Fruit fly (Drosophila melanogaster) whole organism, pupa: ENCODE data around the gene CG18814.

Source experiments
- CG10348 ChIP-seq: fragments of 200-800 bp; sonication (Bioruptor generic); IDR thresholded peaks from 2 replicates; pipeline ENCODE4 v1.3.6; 2022; ENCODE audit warnings: missing biosample characterization, missing genetic modification characterization
- CG12605 ChIP-seq: fragments of 200-800 bp; sonication (Bioruptor generic); IDR thresholded peaks from 2 replicates; pipeline ENCODE4 v1.3.6; 2022; ENCODE audit warnings: missing biosample characterization, missing genetic modification characterization
- CG13204 ChIP-seq: fragments of 200-800 bp; sonication (Bioruptor generic); optimal IDR thresholded peaks from 2 replicates; lab custom pipeline; 2018; ENCODE audit warnings: missing biosample characterization, mild to moderate bottlenecking, missing genetic modification characterization, moderate library complexity
- CG14655 ChIP-seq: fragments of 200-800 bp; sonication (Bioruptor generic); optimal IDR thresholded peaks from 3 replicates; lab custom pipeline; 2017; ENCODE audit warnings: mild to moderate bottlenecking, missing biosample characterization, missing genetic modification reagents, missing genetic modification characterization
- CG17806 ChIP-seq: fragments of 200-800 bp; sonication (Bioruptor generic); optimal IDR thresholded peaks from 2 replicates; lab custom pipeline; 2018; ENCODE audit warnings: missing biosample characterization, mild to moderate bottlenecking, missing genetic modification characterization, moderate library complexity
- CG32121 ChIP-seq: fragments of 200-800 bp; sonication (Bioruptor generic); IDR thresholded peaks from 2 replicates; pipeline ENCODE4 v1.3.6; 2022; ENCODE audit warnings: missing biosample characterization, missing genetic modification characterization
- CG34367 ChIP-seq: fragments of 200-800 bp; sonication (Bioruptor generic); optimal IDR thresholded peaks from 2 replicates; lab custom pipeline; 2018; ENCODE audit warnings: missing biosample characterization, mild to moderate bottlenecking, missing genetic modification characterization
- CG8159 ChIP-seq: fragments of 200-800 bp; sonication (Bioruptor generic); optimal IDR thresholded peaks from 3 replicates; lab custom pipeline; 2018; ENCODE audit warnings: missing biosample characterization, mild to moderate bottlenecking, missing genetic modification characterization, moderate library complexity
- CG9948 ChIP-seq: fragments of 200-800 bp; sonication (Bioruptor generic); optimal IDR thresholded peaks from 2 replicates; lab custom pipeline; 2018; ENCODE audit warnings: missing biosample characterization, mild to moderate bottlenecking, missing genetic modification characterization, moderate library complexity
- D1 ChIP-seq: fragments of 200-800 bp; sonication (Bioruptor generic); optimal IDR thresholded peaks from 2 replicates; lab custom pipeline; 2018; ENCODE audit warnings: missing biosample characterization, mild to moderate bottlenecking, missing genetic modification characterization, moderate library complexity
- EcR ChIP-seq: fragments of 200-800 bp; sonication (Bioruptor generic); optimal IDR thresholded peaks from 3 replicates; lab custom pipeline; 2019; ENCODE audit warnings: missing biosample characterization, missing genetic modification characterization, mild to moderate bottlenecking, moderate library complexity, missing genetic modification reagents
- Pif1A ChIP-seq: fragments of 200-800 bp; sonication (Bioruptor generic); optimal IDR thresholded peaks from 3 replicates; lab custom pipeline; 2016; ENCODE audit warnings: missing biosample characterization, missing genetic modification characterization
- gl ChIP-seq: fragments of 200-800 bp; sonication (Bioruptor generic); optimal IDR thresholded peaks from 2 replicates; lab custom pipeline; 2018; ENCODE audit warnings: missing biosample characterization, mild to moderate bottlenecking, missing genetic modification characterization
- rn ChIP-seq: fragments of 200-800 bp; sonication (Bioruptor generic); IDR thresholded peaks from 2 replicates; pipeline ENCODE4 v1.3.6; 2022; ENCODE audit warnings: missing biosample characterization, missing genetic modification characterization

DNA sequence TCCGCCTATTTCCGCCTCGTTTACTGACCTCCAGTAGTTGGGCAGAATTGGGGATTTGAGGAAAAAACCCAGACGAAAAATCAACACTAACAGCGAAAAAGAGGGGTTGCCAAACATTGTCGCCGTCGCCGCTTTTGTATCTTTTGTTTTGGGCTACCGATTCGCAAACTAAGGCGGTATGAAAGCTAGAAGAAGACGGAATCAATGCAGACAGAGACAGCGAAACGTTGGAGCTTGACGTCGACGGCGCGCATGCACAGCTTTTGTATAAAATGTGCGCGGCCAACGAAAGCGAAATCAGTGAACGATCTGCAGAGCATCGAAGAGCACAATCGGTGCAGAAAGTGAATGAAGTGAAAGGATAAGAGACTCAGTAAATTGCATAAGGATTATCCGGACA lies 30.9 kb upstream of the CG18814 start, which contains the start of gene CG4998:
- no peak for TF ChIP-seq EcR (GFP tag; lab: Kevin White, UChicago)
- TF ChIP-seq CG10348 (GFP tag; lab: Robert Waterston, UW): no peak
- no peak for TF ChIP-seq gl (tag; lab: Kevin White, UChicago)
- no peak for TF ChIP-seq CG8159 (tag; lab: Kevin White, UChicago)
- TF ChIP-seq CG14655 (GFP tag; lab: Kevin White, UChicago): no peak
- TF ChIP-seq D1 (tag; lab: Kevin White, UChicago): no peak
- no peak for TF ChIP-seq CG34367
- no peak for TF ChIP-seq CG9948 (tag; lab: Kevin White, UChicago)
- no peak for TF ChIP-seq CG13204 (GFP tag; lab: Kevin White, UChicago)
- no peak for TF ChIP-seq CG32121
- no peak for TF ChIP-seq rn (GFP tag; lab: Robert Waterston, UW)
- TF ChIP-seq CG17806 (tag; lab: Kevin White, UChicago): no peak
- TF ChIP-seq CG12605 (GFP tag; lab: Robert Waterston, UW): no peak
- no peak for TF ChIP-seq Pif1A (GFP tag; lab: Kevin White, UChicago)
